Worm (Caenorhabditis elegans) whole organism, L1 larva: ENCODE results near the gene ZK512.8.

Experiments
- aly-2 ChIP-seq: fragments of 150-350 bp; optimal IDR thresholded peaks from 2 replicates; lab custom pipeline; 2014; ENCODE audit warnings: missing biosample characterization, missing genetic modification characterization
- blmp-1 ChIP-seq: fragments of 150-350 bp; optimal IDR thresholded peaks from 2 replicates; lab custom pipeline; 2014; ENCODE audit warnings: missing biosample characterization, missing genetic modification characterization
- ceh-88 ChIP-seq: fragments of 200-800 bp; sonication (Bioruptor generic); IDR thresholded peaks from 2 replicates; pipeline ENCODE4 v1.3.6; 2022; ENCODE audit warnings: missing genetic modification characterization, missing compliant biosample characterization
- dsc-1 ChIP-seq: sonication (generic microtip); optimal IDR thresholded peaks from 2 replicates; lab custom pipeline; 2016; ENCODE audit warnings: mild to moderate bottlenecking, missing genetic modification characterization, missing compliant biosample characterization
- efl-1 ChIP-seq, 4 experiments: fragments of 150-350 bp; optimal IDR thresholded peaks in 3 of 4; peaks in 1 of 4; 1 replicate in 1 of 4; 2 replicates in 3 of 4; lab custom pipeline; 2014; ENCODE audit warnings: missing biosample characterization in 2 of 4, missing genetic modification characterization in 2 of 4, missing genetic modification reagents in 2 of 4
- elt-2 ChIP-seq: sonication (generic microtip); optimal IDR thresholded peaks from 2 replicates; lab custom pipeline; 2016; ENCODE audit warnings: missing genetic modification characterization, mild to moderate bottlenecking, inconsistent platforms, missing compliant biosample characterization, missing genetic modification reagents
- elt-3 ChIP-seq, 6 experiments: fragments of 150-350 bp in 1 of 6; sonication (generic microtip); optimal IDR thresholded peaks; 2 replicates each; lab custom pipeline; 2017 to 2018; ENCODE audit warnings: missing biosample characterization in 6 of 6, missing genetic modification characterization in 6 of 6, inconsistent platforms in 1 of 6
- fkh-4 ChIP-seq: sonication (generic microtip); optimal IDR thresholded peaks from 2 replicates; lab custom pipeline; 2016; ENCODE audit warnings: missing compliant biosample characterization, missing genetic modification characterization, borderline replicate concordance
- fkh-8 ChIP-seq: sonication (generic microtip); optimal IDR thresholded peaks from 2 replicates; lab custom pipeline; 2016; ENCODE audit warnings: mild to moderate bottlenecking, missing genetic modification characterization, missing compliant biosample characterization
- hpl-2 ChIP-seq: fragments of 150-350 bp; optimal IDR thresholded peaks from 2 replicates; lab custom pipeline; 2014; ENCODE audit warnings: missing biosample characterization, missing genetic modification reagents, missing genetic modification characterization
- lin-14 ChIP-seq: fragments of 200-800 bp; sonication (Bioruptor generic); optimal IDR thresholded peaks from 2 replicates; lab custom pipeline; 2018; ENCODE audit warnings: mild to moderate bottlenecking, missing genetic modification characterization, moderate library complexity, missing compliant biosample characterization
- lin-15B ChIP-seq: fragments of 150-350 bp; sonication (generic microtip); optimal IDR thresholded peaks from 3 replicates; lab custom pipeline; 2014; ENCODE audit warnings: missing biosample characterization, missing genetic modification characterization
- lir-3 ChIP-seq: sonication (generic microtip); optimal IDR thresholded peaks from 2 replicates; lab custom pipeline; 2016; ENCODE audit warnings: mild to moderate bottlenecking, missing genetic modification characterization, moderate library complexity, missing compliant biosample characterization; ENCODE audit not compliant: poor library complexity
- mdl-1 ChIP-seq, 2 experiments: fragments of 150-350 bp; optimal IDR thresholded peaks; 2 replicates each; lab custom pipeline; 2014 to 2017; ENCODE audit warnings: missing biosample characterization in 2 of 2, missing genetic modification characterization in 2 of 2, inconsistent platforms in 1 of 2
- mef-2 ChIP-seq: fragments of 150-350 bp; optimal IDR thresholded peaks from 2 replicates; lab custom pipeline; 2014; ENCODE audit warnings: missing biosample characterization, missing genetic modification characterization
- nhr-11 ChIP-seq: fragments of 150-350 bp; optimal IDR thresholded peaks from 2 replicates; lab custom pipeline; 2014; ENCODE audit warnings: missing biosample characterization, missing genetic modification characterization
- nhr-237 ChIP-seq: fragments of 150-350 bp; optimal IDR thresholded peaks from 2 replicates; lab custom pipeline; 2014; ENCODE audit warnings: missing biosample characterization, missing genetic modification characterization
- nhr-47 ChIP-seq: sonication (generic microtip); optimal IDR thresholded peaks from 2 replicates; lab custom pipeline; 2016; ENCODE audit warnings: mild to moderate bottlenecking, missing genetic modification characterization, moderate library complexity, missing compliant biosample characterization
- nhr-76 ChIP-seq: sonication (generic microtip); optimal IDR thresholded peaks from 2 replicates; lab custom pipeline; 2017; ENCODE audit warnings: missing biosample characterization, missing genetic modification characterization
- nhr-77 ChIP-seq: fragments of 150-350 bp; optimal IDR thresholded peaks from 2 replicates; lab custom pipeline; 2014; ENCODE audit warnings: missing biosample characterization, missing genetic modification characterization
- nhr-85 ChIP-seq: sonication (generic microtip); peaks from one replicate; lab custom pipeline; 2016; ENCODE audit warnings: missing genetic modification characterization, inconsistent platforms, missing compliant biosample characterization
- nhr-90 ChIP-seq: sonication (generic microtip); optimal IDR thresholded peaks from 2 replicates; lab custom pipeline; 2016; ENCODE audit warnings: mild to moderate bottlenecking, missing genetic modification characterization, missing compliant biosample characterization; ENCODE audit not compliant: poor library complexity
- pag-3 ChIP-seq: sonication (generic microtip); optimal IDR thresholded peaks from 2 replicates; lab custom pipeline; 2017; ENCODE audit warnings: missing genetic modification characterization, mild to moderate bottlenecking, missing compliant biosample characterization, antibody characterized with exemption, borderline replicate concordance; ENCODE audit not compliant: insufficient read depth
- pax-3 ChIP-seq: fragments of 200-800 bp; sonication (Bioruptor generic); optimal IDR thresholded peaks from 2 replicates; lab custom pipeline; 2018; ENCODE audit warnings: mild to moderate bottlenecking, missing genetic modification characterization, moderate library complexity, missing compliant biosample characterization
- rnt-1 ChIP-seq: sonication (generic microtip); optimal IDR thresholded peaks from 2 replicates; lab custom pipeline; 2016; ENCODE audit warnings: mild to moderate bottlenecking, missing genetic modification characterization, moderate library complexity, missing compliant biosample characterization
- snu-23 ChIP-seq: sonication (generic microtip); optimal IDR thresholded peaks from 2 replicates; lab custom pipeline; 2016; ENCODE audit warnings: missing genetic modification characterization, missing compliant biosample characterization
- sox-4 ChIP-seq: sonication (generic microtip); optimal IDR thresholded peaks from 2 replicates; lab custom pipeline; 2016; ENCODE audit warnings: missing genetic modification characterization, missing compliant biosample characterization
- sptf-1 ChIP-seq: fragments of 150-350 bp; optimal IDR thresholded peaks from 2 replicates; lab custom pipeline; 2014; ENCODE audit warnings: missing biosample characterization, missing genetic modification characterization
- tbx-2 ChIP-seq: sonication (generic microtip); optimal IDR thresholded peaks from 2 replicates; lab custom pipeline; 2016; ENCODE audit warnings: missing genetic modification characterization, missing compliant biosample characterization
- unc-30 ChIP-seq: sonication (generic microtip); optimal IDR thresholded peaks from 2 replicates; lab custom pipeline; 2017; ENCODE audit warnings: missing biosample characterization, missing genetic modification characterization
- xbp-1 ChIP-seq: sonication (generic microtip); optimal IDR thresholded peaks from 2 replicates; lab custom pipeline; 2016; ENCODE audit warnings: missing genetic modification characterization, missing compliant biosample characterization

ZK512.8 gene

DNA sequence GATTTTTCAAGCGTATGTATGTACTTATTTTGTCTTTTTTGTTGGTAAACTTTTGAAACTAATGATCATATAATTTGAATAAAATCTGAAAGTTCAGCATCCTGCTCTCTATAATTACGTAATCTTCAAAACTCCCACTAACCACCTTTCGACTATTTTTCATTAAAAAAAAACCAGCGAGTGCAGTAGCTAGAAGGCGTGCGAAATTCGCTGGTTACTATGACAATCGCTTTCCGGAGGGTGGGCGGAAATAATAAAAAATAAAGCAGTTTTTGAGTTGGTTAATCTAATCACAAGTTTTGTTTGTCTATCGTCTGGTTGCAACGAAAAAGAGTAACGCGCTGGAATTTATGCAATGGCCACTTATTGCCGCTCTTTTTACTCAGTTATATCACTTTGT, 8.9 kb downstream of the ZK512.8 start, which contains the start of gene irld-34:
TSS of gene irld-34 (plus strand) at position 301 of the 400 bp plus-strand sequence.
- TF ChIP-seq fkh-8 (tag; lab: Kevin White, UChicago) (peak; percentile 50), snu-23 (GFP tag; lab: Kevin White, UChicago) (no peak)

DNA sequence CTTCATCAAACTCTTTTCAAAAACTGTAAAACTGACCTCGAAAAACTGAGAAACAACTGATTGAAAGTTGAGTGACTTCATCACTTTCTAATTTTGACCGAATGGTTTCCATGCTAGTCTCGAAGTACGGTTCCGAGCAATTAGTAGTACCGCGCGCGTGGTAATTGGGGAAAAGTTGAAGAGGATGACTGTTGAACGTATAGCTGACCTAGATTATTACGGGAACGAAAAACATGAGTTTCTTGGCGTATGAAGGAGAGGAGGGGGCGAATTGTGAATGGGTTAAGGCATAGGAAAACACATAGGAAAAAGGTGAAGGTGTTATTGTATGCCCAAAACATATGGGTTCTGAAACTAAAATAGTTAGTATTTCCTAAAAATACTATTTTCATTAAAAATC, 15.7 kb downstream of the ZK512.8 start, which contains the start of gene ptr-9:
TSS of gene ptr-9 (minus strand) at position 101 of the 400 bp plus-strand sequence.
- TF ChIP-seq blmp-1 (tag; lab: Kevin White, UChicago) (peak; percentile 35), nhr-237 (tag; lab: Kevin White, UChicago) (no peak), nhr-77 (no peak), fkh-4 (no peak), tbx-2 (tag; lab: Kevin White, UChicago) (no peak), sptf-1 (no peak), pag-3 (tag; lab: Kevin White, UChicago) (no peak), nhr-85 (tag; lab: Kevin White, UChicago) (no peak)
- TF ChIP-seq, all 84 proteins: peak for 1

DNA sequence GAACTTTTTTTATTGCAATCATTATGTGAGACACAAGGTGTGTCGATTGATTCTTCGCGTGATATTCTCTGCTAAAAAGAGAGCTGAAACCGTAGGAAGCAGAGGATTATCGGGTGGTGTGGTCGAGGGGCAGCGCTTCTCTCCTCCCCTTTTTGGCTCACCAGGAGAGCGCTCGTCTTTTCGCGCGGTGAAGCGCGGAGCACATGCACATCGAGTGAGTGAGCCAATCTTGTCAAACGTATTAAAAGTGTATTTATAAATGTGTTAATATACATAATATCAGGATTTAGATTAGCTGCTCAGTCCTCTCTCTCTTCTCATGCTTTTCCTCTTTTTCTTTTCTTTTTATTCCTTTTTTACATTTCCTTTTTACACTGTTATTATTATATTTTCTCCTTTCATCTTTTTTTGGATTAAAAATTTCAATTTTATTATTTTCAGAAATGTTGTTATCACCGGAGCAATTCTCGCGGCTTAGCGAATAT, 16.8 kb downstream of the ZK512.8 start, which contains the start of gene dgk-3:
TSS of gene dgk-3 (plus strand) at position 435 of the 485 bp plus-strand sequence.
- peak; percentile 83 for TF ChIP-seq dsc-1
- TF ChIP-seq elt-2 (tag; lab: Kevin White, UChicago): no peak
- peak; percentile 38 for TF ChIP-seq sox-4
- TF ChIP-seq fkh-8 (tag; lab: Kevin White, UChicago): peak; percentile 44
- no peak for TF ChIP-seq efl-1 (optimal IDR thresholded peaks at IDR 0.05; lab: Kevin White, UChicago)
- TF ChIP-seq efl-1 (GFP tag; optimal IDR thresholded peaks at IDR 0.05 in 1 of 2; lab: Kevin White, UChicago): peak in 1 of 2 experiments; percentile 69
- peak; percentile 58 for TF ChIP-seq pax-3 (tag; lab: Kevin White, UChicago)

DNA sequence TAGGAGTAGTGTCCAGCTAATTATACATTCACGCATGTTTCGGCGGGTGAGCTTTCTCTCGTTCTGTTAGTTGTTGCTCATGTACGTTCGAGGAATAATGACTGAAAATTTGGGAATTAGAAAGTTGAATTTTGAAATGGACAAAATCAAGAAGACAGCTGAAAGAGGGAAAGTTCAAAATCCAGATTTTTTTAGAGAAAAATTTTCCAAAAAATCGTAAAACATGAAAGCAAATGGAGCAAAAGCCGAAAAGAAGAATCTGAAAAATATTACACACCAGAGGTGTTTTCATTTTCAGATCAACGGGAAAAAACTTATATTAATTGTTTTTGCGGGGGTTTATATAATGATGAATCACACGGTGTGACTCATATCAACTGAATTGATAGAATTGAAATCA, 26.8 kb downstream of the ZK512.8 start, which contains the start of gene ina-1:
TSS of gene ina-1 (minus strand) at position 101 of the 400 bp plus-strand sequence.
- no peak for TF ChIP-seq hpl-2 (GFP tag; lab: Kevin White, UChicago)
- no peak for TF ChIP-seq elt-2 (tag; lab: Kevin White, UChicago)
- no peak for TF ChIP-seq unc-30
- TF ChIP-seq nhr-76 (tag; lab: Kevin White, UChicago): no peak
- TF ChIP-seq aly-2 (tag; lab: Kevin White, UChicago): no peak
- no peak for TF ChIP-seq ceh-88 (GFP tag; lab: Robert Waterston, UW)
- no peak for TF ChIP-seq blmp-1 (tag; lab: Kevin White, UChicago)
- TF ChIP-seq nhr-47: no peak
- TF ChIP-seq nhr-90 (tag; lab: Kevin White, UChicago): no peak
- no peak for TF ChIP-seq nhr-11 (tag; lab: Kevin White, UChicago)
- TF ChIP-seq xbp-1: no peak
- no peak for TF ChIP-seq mef-2 (tag; lab: Kevin White, UChicago)
- TF ChIP-seq lir-3 (tag; lab: Kevin White, UChicago): no peak
- no peak for TF ChIP-seq mdl-1 (tag; optimal IDR thresholded peaks at IDR 0.05; lab: Kevin White, UChicago)

DNA sequence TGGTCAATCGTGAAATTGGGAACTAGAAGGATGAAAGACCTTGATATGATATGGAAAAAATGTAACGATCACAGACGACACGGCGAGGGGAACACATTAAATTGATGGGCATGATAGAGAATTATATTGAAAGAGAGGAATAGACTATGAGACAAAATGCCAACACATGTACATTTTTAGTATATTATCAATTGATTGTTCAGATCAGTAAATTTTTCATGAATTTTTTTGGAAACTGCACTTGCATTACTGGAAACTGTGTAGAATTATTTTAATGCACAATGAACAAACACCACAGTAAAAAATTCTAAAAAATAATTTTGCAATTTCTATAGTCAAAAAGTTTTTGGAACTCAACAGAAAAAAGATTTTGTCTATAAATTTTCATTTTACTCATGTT, 27.4 kb downstream of the ZK512.8 start:
- TF ChIP-seq nhr-85 (tag; lab: Kevin White, UChicago) (peak; percentile 60), rnt-1 (tag; lab: Kevin White, UChicago) (no peak), lin-14 (GFP tag; lab: Kevin White, UChicago) (peak; percentile 23), pag-3 (tag; lab: Kevin White, UChicago) (peak; percentile 68), elt-3 (tag; optimal IDR thresholded peaks at IDR 0.05; lab: Kevin White, UChicago) (peak in 2 of 6 experiments; percentile 20 to 48), lin-15B (tag; lab: Kevin White, UChicago) (no peak)
